Worm (Caenorhabditis elegans): ENCODE data around the gene W06B4.2.

The W06B4.2 gene

DNA sequence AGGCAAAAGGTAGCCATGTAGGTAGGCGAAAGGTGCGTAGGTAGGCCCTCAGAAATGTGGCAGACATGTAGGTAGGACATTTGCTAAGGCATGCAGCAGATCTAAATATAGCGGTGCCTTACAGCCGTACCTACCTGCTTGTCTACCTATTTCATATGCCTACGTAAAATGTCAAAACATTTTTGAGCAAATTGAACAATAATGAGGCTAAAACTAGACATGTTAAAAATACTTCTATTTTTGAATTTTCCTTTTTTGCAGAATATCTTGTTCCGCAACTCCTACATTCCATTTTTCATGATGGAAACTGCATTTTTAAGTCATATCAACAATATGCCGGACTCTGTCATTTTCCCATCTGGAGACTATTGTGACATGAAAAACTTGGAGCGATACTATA is 33.7 kb upstream of the W06B4.2 start:
- TF ChIP-seq blmp-1 (tag; optimal IDR thresholded peaks at IDR 0.05) = no peak
- TF ChIP-seq snpc-4 (tag; optimal IDR thresholded peaks at IDR 0.05) = no peak
- no peak for TF ChIP-seq lin-13 (tag; optimal IDR thresholded peaks at IDR 0.05)
- no peak for TF ChIP-seq cnd-1 (tag; optimal IDR thresholded peaks at IDR 0.05)
- TF ChIP-seq sem-2 (GFP tag; optimal IDR thresholded peaks at IDR 0.05) = no peak
- no peak for TF ChIP-seq nhr-12 (tag; optimal IDR thresholded peaks at IDR 0.05)

DNA sequence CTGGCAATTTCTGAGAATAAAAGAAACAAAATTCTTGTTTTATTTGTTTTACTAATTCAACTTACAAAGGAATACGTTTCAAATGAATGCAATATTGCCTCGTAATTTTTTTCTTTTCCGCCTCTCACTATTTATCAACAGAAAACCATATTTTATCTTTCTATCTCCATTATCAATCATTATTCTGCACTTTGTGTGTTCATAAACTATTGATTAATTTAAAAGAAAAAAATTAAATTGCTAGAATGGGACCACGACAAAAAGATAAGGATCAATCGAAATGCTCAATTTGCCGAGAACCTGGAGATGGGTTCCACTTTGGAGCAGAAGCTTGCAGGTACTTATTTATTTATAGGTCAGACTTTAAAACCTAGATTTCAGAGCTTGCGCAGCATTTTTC is 32.8 kb upstream of the W06B4.2 start, which contains the start of gene nhr-273:
Gene nhr-273 (plus strand): TSS at position 167 of the 400 bp plus-strand sequence.
- TF ChIP-seq bed-3 (GFP tag; optimal IDR thresholded peaks at IDR 0.05) = no peak
- TF ChIP-seq M03D4.4 (tag; optimal IDR thresholded peaks at IDR 0.05) = no peak
- no peak for TF ChIP-seq snpc-4 (tag; optimal IDR thresholded peaks at IDR 0.05)
- no peak for TF ChIP-seq elt-3 (tag; optimal IDR thresholded peaks at IDR 0.05)
- no peak for TF ChIP-seq drap-1 (GFP tag; optimal IDR thresholded peaks at IDR 0.05)
- TF ChIP-seq nhr-237 (tag; optimal IDR thresholded peaks at IDR 0.05) = no peak
- TF ChIP-seq ces-1 (GFP tag; optimal IDR thresholded peaks at IDR 0.05) = no peak
- no peak for TF ChIP-seq lin-32 (GFP tag; optimal IDR thresholded peaks at IDR 0.05)
- no peak for TF ChIP-seq tbx-8 (GFP tag; optimal IDR thresholded peaks at IDR 0.05)
- TF ChIP-seq mep-1 (tag; optimal IDR thresholded peaks at IDR 0.05) = no peak
- TF ChIP-seq mab-5 (tag; optimal IDR thresholded peaks at IDR 0.05) = no peak
- TF ChIP-seq lsy-2 (tag; optimal IDR thresholded peaks at IDR 0.05) = no peak
- no peak for TF ChIP-seq nhr-12 (tag; optimal IDR thresholded peaks at IDR 0.05)

ce11 chrII:4438601-4439000 is 29.4 kb upstream of the W06B4.2 start, which contains the start of gene nhr-16:
TSS of gene nhr-16 (plus strand) at chrII:4438805.
- TF ChIP-seq hlh-1 (tag; optimal IDR thresholded peaks at IDR 0.05) = no peak
- TF ChIP-seq ztf-11 (tag; optimal IDR thresholded peaks at IDR 0.05) = no peak
- no peak for TF ChIP-seq bed-3 (GFP tag; optimal IDR thresholded peaks at IDR 0.05)
- no peak for TF ChIP-seq ceh-39 (tag; optimal IDR thresholded peaks at IDR 0.05)
- no peak for TF ChIP-seq nhr-12 (tag; optimal IDR thresholded peaks at IDR 0.05)
- no peak for TF ChIP-seq nhr-2 (tag; optimal IDR thresholded peaks at IDR 0.05)
- TF ChIP-seq nhr-28 (tag; optimal IDR thresholded peaks at IDR 0.05) = no peak
- no peak for TF ChIP-seq unc-62 (GFP tag; optimal IDR thresholded peaks at IDR 0.05)

- TF ChIP-seq mep-1 (tag; optimal IDR thresholded peaks at IDR 0.05) (no peak), ces-1 (GFP tag; optimal IDR thresholded peaks at IDR 0.05) (no peak), nhr-76 (tag; optimal IDR thresholded peaks at IDR 0.05) (no peak), M03D4.4 (tag; optimal IDR thresholded peaks at IDR 0.05) (no peak), zip-8 (tag; optimal IDR thresholded peaks at IDR 0.05) (no peak), ceh-43 (GFP tag; optimal IDR thresholded peaks at IDR 0.05) (no peak), lsy-2 (tag; optimal IDR thresholded peaks at IDR 0.05) (no peak), sem-2 (GFP tag; optimal IDR thresholded peaks at IDR 0.05) (no peak), lin-32 (GFP tag; optimal IDR thresholded peaks at IDR 0.05) (no peak), bed-3 (GFP tag; optimal IDR thresholded peaks at IDR 0.05) (no peak), unc-62 (GFP tag; optimal IDR thresholded peaks at IDR 0.05) (no peak), unc-39 (tag; optimal IDR thresholded peaks at IDR 0.05) (no peak), mab-5 (tag; optimal IDR thresholded peaks at IDR 0.05) (no peak), ceh-83 (GFP tag; optimal IDR thresholded peaks at IDR 0.05) (no peak), blmp-1 (tag; optimal IDR thresholded peaks at IDR 0.05) (no peak), nhr-2 (tag; optimal IDR thresholded peaks at IDR 0.05) (no peak), cnd-1 (tag; optimal IDR thresholded peaks at IDR 0.05) (no peak), unc-120 (tag; optimal IDR thresholded peaks at IDR 0.05; ENCODE audit: poor library complexity, severe bottlenecking) (no peak)
Measured at ce11 chrII:4441278-4441677, 26.7 kb upstream of the W06B4.2 start.

DNA sequence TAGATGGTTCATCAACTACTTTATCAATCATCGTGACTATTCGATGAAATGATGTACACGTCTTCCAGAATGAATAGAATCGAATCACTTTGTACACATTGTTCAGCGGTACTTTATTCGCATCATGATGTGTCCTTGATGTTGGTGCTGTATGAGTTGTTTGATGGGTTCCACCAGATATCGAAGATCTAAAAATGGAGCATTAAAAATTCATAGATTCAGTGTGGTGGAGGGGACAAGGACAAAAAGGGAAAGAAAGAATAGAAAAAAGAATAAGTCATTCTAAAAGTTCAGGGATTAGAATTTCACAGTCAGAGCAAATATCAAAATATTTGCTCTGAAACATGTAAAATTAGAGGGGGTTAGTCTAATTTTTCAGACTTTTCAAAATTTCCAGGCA is 23.2 kb upstream of the W06B4.2 start:
- TF ChIP-seq lin-13 (tag; optimal IDR thresholded peaks at IDR 0.05) (no peak), nhr-12 (tag; optimal IDR thresholded peaks at IDR 0.05) (no peak), drap-1 (GFP tag; optimal IDR thresholded peaks at IDR 0.05) (no peak), ceh-43 (GFP tag; optimal IDR thresholded peaks at IDR 0.05) (no peak), unc-39 (tag; optimal IDR thresholded peaks at IDR 0.05) (no peak), sem-2 (GFP tag; optimal IDR thresholded peaks at IDR 0.05) (no peak), flh-1 (GFP tag; optimal IDR thresholded peaks at IDR 0.05) (no peak), elt-3 (tag; optimal IDR thresholded peaks at IDR 0.05) (no peak), cnd-1 (tag; optimal IDR thresholded peaks at IDR 0.05) (no peak), lin-32 (GFP tag; optimal IDR thresholded peaks at IDR 0.05) (no peak), nhr-237 (tag; optimal IDR thresholded peaks at IDR 0.05) (no peak)

- no peak for TF ChIP-seq nhr-12 (tag; optimal IDR thresholded peaks at IDR 0.05)
- TF ChIP-seq elt-3 (tag; optimal IDR thresholded peaks at IDR 0.05) = no peak
- no peak for TF ChIP-seq ham-2 (GFP tag; optimal IDR thresholded peaks at IDR 0.05)
- no peak for TF ChIP-seq M03D4.4 (tag; optimal IDR thresholded peaks at IDR 0.05)
- no peak for TF ChIP-seq cnd-1 (tag; optimal IDR thresholded peaks at IDR 0.05)
- TF ChIP-seq snpc-4 (tag; optimal IDR thresholded peaks at IDR 0.05) = no peak
- TF ChIP-seq tbx-8 (GFP tag; optimal IDR thresholded peaks at IDR 0.05) = no peak
- TF ChIP-seq hlh-1 (tag; optimal IDR thresholded peaks at IDR 0.05) = no peak
- TF ChIP-seq mls-2 (tag; optimal IDR thresholded peaks at IDR 0.05) = no peak
- no peak for TF ChIP-seq elt-1 (tag; optimal IDR thresholded peaks at IDR 0.05; ENCODE audit: borderline replicate concordance, insufficient read depth)
- no peak for TF ChIP-seq unc-120 (tag; optimal IDR thresholded peaks at IDR 0.05; ENCODE audit: poor library complexity, severe bottlenecking)
- TF ChIP-seq nhr-237 (tag; optimal IDR thresholded peaks at IDR 0.05) = no peak
- TF ChIP-seq mep-1 (tag; optimal IDR thresholded peaks at IDR 0.05) = no peak
- TF ChIP-seq blmp-1 (tag; optimal IDR thresholded peaks at IDR 0.05) = no peak
- TF ChIP-seq ceh-83 (GFP tag; optimal IDR thresholded peaks at IDR 0.05) = no peak
- TF ChIP-seq ceh-39 (tag; optimal IDR thresholded peaks at IDR 0.05) = no peak
- TF ChIP-seq pha-4 (tag; optimal IDR thresholded peaks at IDR 0.05) = no peak
- no peak for TF ChIP-seq lin-32 (GFP tag; optimal IDR thresholded peaks at IDR 0.05)
- TF ChIP-seq ztf-11 (tag; optimal IDR thresholded peaks at IDR 0.05) = no peak
Measured at ce11 chrII:4453051-4453450, 14.9 kb upstream of the W06B4.2 start, which contains the start of gene twk-2. TSS of gene twk-2 (minus strand) at chrII:4453151.
